Worm (Caenorhabditis elegans) whole organism, midembryonic: ENCODE results near the gene fbxb-26.

ENCODE experiments used
- T22C8.4 ChIP-seq: fragments of 200-800 bp; sonication (Bioruptor generic); IDR thresholded peaks from 2 replicates; pipeline ENCODE4 v1.3.6; 2022; ENCODE audit warnings: missing genetic modification characterization, missing compliant biosample characterization
- cog-1 ChIP-seq: sonication (generic microtip); optimal IDR thresholded peaks from 2 replicates; lab custom pipeline; 2016; ENCODE audit warnings: missing genetic modification characterization, missing compliant biosample characterization
- flt-1 ChIP-seq: fragments of 200-800 bp; sonication (Bioruptor generic); IDR thresholded peaks from 2 replicates; pipeline ENCODE4 v1.3.6; 2022; ENCODE audit warnings: missing genetic modification characterization, missing compliant biosample characterization
- klf-2 ChIP-seq: fragments of 200-800 bp; sonication (Bioruptor generic); conservative IDR thresholded peaks from 2 replicates; pipeline ENCODE4 v1.3.6; 2022; ENCODE audit warnings: missing genetic modification reagents, missing genetic modification characterization, missing compliant biosample characterization
- med-1 ChIP-seq: sonication (generic microtip); optimal IDR thresholded peaks from 2 replicates; lab custom pipeline; 2017; ENCODE audit warnings: missing genetic modification characterization, mild to moderate bottlenecking, missing compliant biosample characterization, antibody characterized with exemption, missing genetic modification reagents; ENCODE audit not compliant: insufficient read depth
- ref-1 ChIP-seq: fragments of 200-800 bp; sonication (Bioruptor generic); conservative IDR thresholded peaks from 2 replicates; pipeline ENCODE4 v1.3.6; 2022; ENCODE audit warnings: missing genetic modification reagents, missing genetic modification characterization, missing compliant biosample characterization
- tab-1 ChIP-seq: fragments of 200-800 bp; sonication (Bioruptor generic); IDR thresholded peaks from 2 replicates; pipeline ENCODE4 v1.3.6; 2022; ENCODE audit warnings: missing genetic modification characterization, missing compliant biosample characterization
- ztf-23 ChIP-seq: fragments of 200-800 bp; sonication (Bioruptor generic); IDR thresholded peaks from 2 replicates; pipeline ENCODE4 v1.3.6; 2022; ENCODE audit warnings: missing genetic modification reagents, missing genetic modification characterization, missing compliant biosample characterization
- ztf-29 ChIP-seq: fragments of 200-800 bp; sonication (Bioruptor generic); IDR thresholded peaks from 2 replicates; pipeline ENCODE4 v1.3.6; 2022; ENCODE audit warnings: missing genetic modification reagents, missing genetic modification characterization, missing compliant biosample characterization

ce11 chrII:1654917-1655316 lies 27.4 kb upstream of the fbxb-26 start, which contains the start of gene btb-12:
- no peak for TF ChIP-seq ztf-29 (GFP tag; lab: Robert Waterston, UW)
- no peak for TF ChIP-seq cog-1
- TF ChIP-seq ref-1, result no peak
- TF ChIP-seq T22C8.4 (GFP tag; lab: Robert Waterston, UW), result no peak
- TF ChIP-seq ztf-23, result no peak
- no peak for TF ChIP-seq tab-1
- TF ChIP-seq flt-1 (GFP tag; lab: Robert Waterston, UW), result no peak
- TF ChIP-seq klf-2, result no peak
- no peak for TF ChIP-seq med-1 (GFP tag; lab: Kevin White, UChicago)
